Fruit fly (Drosophila melanogaster) whole organism, embryonic: ENCODE data around the gene TwdlC.

ENCODE experiments used
- Atf-2 ChIP-seq: fragments of 200-800 bp; sonication (Bioruptor generic); optimal IDR thresholded peaks from 2 replicates; lab custom pipeline; 2016; ENCODE audit warnings: missing biosample characterization, missing genetic modification characterization
- B-H1 ChIP-seq: fragments of 200-800 bp; sonication (Bioruptor generic); IDR thresholded peaks from 3 replicates; pipeline ENCODE4 v1.3.6; 2022; ENCODE audit warnings: missing biosample characterization, missing genetic modification characterization
- Blimp-1 ChIP-seq: fragments of 200-800 bp; sonication (Bioruptor generic); optimal IDR thresholded peaks from 3 replicates; lab custom pipeline; 2018; ENCODE audit warnings: missing biosample characterization, missing genetic modification characterization, mild to moderate bottlenecking, moderate library complexity, missing genetic modification reagents
- CG1024 ChIP-seq: fragments of 200-800 bp; sonication (Bioruptor generic); IDR thresholded peaks from 2 replicates; pipeline ENCODE4 v1.3.6; 2022; ENCODE audit warnings: missing biosample characterization, missing genetic modification characterization
- CG10267 ChIP-seq: fragments of 200-800 bp; sonication (Bioruptor generic); optimal IDR thresholded peaks from 2 replicates; lab custom pipeline; 2018; ENCODE audit warnings: missing biosample characterization, mild to moderate bottlenecking, missing genetic modification characterization, moderate library complexity
- CG10274 ChIP-seq: fragments of 200-800 bp; sonication (Bioruptor generic); optimal IDR thresholded peaks from 3 replicates; lab custom pipeline; 2017; ENCODE audit warnings: missing biosample characterization, mild to moderate bottlenecking, missing genetic modification characterization
- CG11696 ChIP-seq: fragments of 200-800 bp; sonication (Bioruptor generic); IDR thresholded peaks from 2 replicates; pipeline ENCODE4 v1.3.6; 2022; ENCODE audit warnings: missing biosample characterization, missing genetic modification characterization
- CG12219 ChIP-seq: fragments of 200-800 bp; sonication (Bioruptor generic); optimal IDR thresholded peaks from 3 replicates; lab custom pipeline; 2018; ENCODE audit warnings: missing biosample characterization, mild to moderate bottlenecking, missing genetic modification characterization
- CG1233 ChIP-seq: fragments of 200-800 bp; sonication (Bioruptor generic); optimal IDR thresholded peaks from 4 replicates; lab custom pipeline; 2018; ENCODE audit warnings: missing biosample characterization, mild to moderate bottlenecking, missing genetic modification characterization
- CG12391 ChIP-seq: fragments of 200-800 bp; sonication (Bioruptor generic); optimal IDR thresholded peaks from 3 replicates; lab custom pipeline; 2018; ENCODE audit warnings: missing biosample characterization, mild to moderate bottlenecking, missing genetic modification characterization, moderate library complexity
- CG12659 ChIP-seq: fragments of 200-800 bp; sonication (Bioruptor generic); optimal IDR thresholded peaks from 3 replicates; lab custom pipeline; 2017; ENCODE audit warnings: mild to moderate bottlenecking, missing biosample characterization, missing genetic modification reagents, missing genetic modification characterization
- CG14860 ChIP-seq: fragments of 200-800 bp; sonication (Bioruptor generic); IDR thresholded peaks from 3 replicates; pipeline ENCODE4 v1.3.6; 2022; ENCODE audit warnings: missing biosample characterization, missing genetic modification characterization; ENCODE audit not compliant: partially characterized antibody
- CG15011 ChIP-seq: fragments of 200-800 bp; sonication (Bioruptor generic); optimal IDR thresholded peaks from 3 replicates; lab custom pipeline; 2018; ENCODE audit warnings: missing biosample characterization, mild to moderate bottlenecking, missing genetic modification characterization
- CG17912 ChIP-seq: fragments of 200-800 bp; sonication (Bioruptor generic); optimal IDR thresholded peaks from 2 replicates; lab custom pipeline; 2018; ENCODE audit warnings: missing biosample characterization, mild to moderate bottlenecking, missing genetic modification characterization
- CG2129 ChIP-seq: fragments of 200-800 bp; sonication (Bioruptor generic); IDR thresholded peaks from 2 replicates; pipeline ENCODE4 v1.3.6; 2022; ENCODE audit warnings: missing biosample characterization, missing genetic modification characterization; ENCODE audit not compliant: partially characterized antibody
- CG31224 ChIP-seq: fragments of 200-800 bp; sonication (Bioruptor generic); IDR thresholded peaks from 2 replicates; pipeline ENCODE4 v1.3.6; 2022; ENCODE audit warnings: missing biosample characterization, missing genetic modification characterization
- CG32772 ChIP-seq: fragments of 200-800 bp; sonication (Bioruptor generic); IDR thresholded peaks from 2 replicates; pipeline ENCODE4 v1.3.6; 2022; ENCODE audit warnings: missing biosample characterization, missing genetic modification characterization
- CG6813 ChIP-seq: fragments of 200-800 bp; sonication (Bioruptor generic); optimal IDR thresholded peaks from 2 replicates; lab custom pipeline; 2017; ENCODE audit warnings: missing biosample characterization, missing genetic modification characterization, mild to moderate bottlenecking, moderate library complexity, missing genetic modification reagents
- CG7556 ChIP-seq: fragments of 200-800 bp; sonication (Bioruptor generic); optimal IDR thresholded peaks from 2 replicates; lab custom pipeline; 2017; ENCODE audit warnings: missing biosample characterization, mild to moderate bottlenecking, missing genetic modification characterization
- CG7928 ChIP-seq: fragments of 200-800 bp; sonication (Bioruptor generic); optimal IDR thresholded peaks from 2 replicates; lab custom pipeline; 2017; ENCODE audit warnings: missing biosample characterization, mild to moderate bottlenecking, missing genetic modification characterization
- CG8924 ChIP-seq: fragments of 200-800 bp; optimal IDR thresholded peaks from 3 replicates; lab custom pipeline; 2019; ENCODE audit warnings: missing biosample characterization, mild to moderate bottlenecking, missing genetic modification characterization, moderate library complexity
- CrebB ChIP-seq: fragments of 200-800 bp; sonication (Bioruptor generic); optimal IDR thresholded peaks from 3 replicates; lab custom pipeline; 2018; ENCODE audit warnings: missing biosample characterization, mild to moderate bottlenecking, missing genetic modification characterization
- E2f2 ChIP-seq: fragments of 200-800 bp; sonication (Bioruptor generic); IDR thresholded peaks from 2 replicates; pipeline ENCODE4 v1.3.6; 2022; ENCODE audit warnings: missing biosample characterization, missing genetic modification characterization
- Kr ChIP-seq: fragments of 200-800 bp; sonication (Bioruptor generic); optimal IDR thresholded peaks from 2 replicates; lab custom pipeline; 2017; ENCODE audit warnings: missing biosample characterization, mild to moderate bottlenecking, missing genetic modification characterization
- Max ChIP-seq: fragments of 200-800 bp; sonication (Bioruptor generic); optimal IDR thresholded peaks from 2 replicates; lab custom pipeline; 2016; ENCODE audit warnings: missing biosample characterization, mild to moderate bottlenecking, missing genetic modification characterization
- NC2α ChIP-seq: fragments of 200-800 bp; sonication (Bioruptor generic); optimal IDR thresholded peaks from 2 replicates; lab custom pipeline; 2016; ENCODE audit warnings: missing biosample characterization, missing genetic modification characterization
- PHDP ChIP-seq: fragments of 200-800 bp; sonication (Bioruptor generic); optimal IDR thresholded peaks from 3 replicates; lab custom pipeline; 2018; ENCODE audit warnings: missing biosample characterization, mild to moderate bottlenecking, missing genetic modification characterization, moderate library complexity
- Scr ChIP-seq: fragments of 200-800 bp; sonication (Bioruptor generic); IDR thresholded peaks from 2 replicates; pipeline ENCODE4 v1.3.6; 2022; ENCODE audit warnings: missing biosample characterization, missing genetic modification characterization; ENCODE audit not compliant: partially characterized antibody
- Sox102F ChIP-seq: fragments of 200-800 bp; sonication (Bioruptor generic); optimal IDR thresholded peaks from 2 replicates; lab custom pipeline; 2018; ENCODE audit warnings: missing biosample characterization, mild to moderate bottlenecking, missing genetic modification characterization, moderate library complexity
- Sry-β ChIP-seq: fragments of 200-800 bp; sonication (Bioruptor generic); optimal IDR thresholded peaks from 2 replicates; lab custom pipeline; 2018; ENCODE audit warnings: missing biosample characterization, mild to moderate bottlenecking, missing genetic modification characterization, moderate library complexity
- Stat92E ChIP-seq, 3 experiments: fragments of >200 bp in 2 of 3; fragments of 200-800 bp in 1 of 3; sonication (Bioruptor generic) in 1 of 3; optimal IDR thresholded peaks; 2 replicates each; lab custom pipeline; 2017 to 2019; ENCODE audit warnings: missing biosample characterization in 3 of 3, missing genetic modification characterization in 3 of 3, mild to moderate bottlenecking in 1 of 3, moderate library complexity in 1 of 3
- crol ChIP-seq: fragments of 200-800 bp; sonication (Bioruptor generic); IDR thresholded peaks from 2 replicates; pipeline ENCODE4 v1.3.6; 2022; ENCODE audit warnings: missing biosample characterization, missing genetic modification characterization
- exex ChIP-seq: fragments of 200-800 bp; sonication (Bioruptor generic); optimal IDR thresholded peaks from 4 replicates; lab custom pipeline; 2018; ENCODE audit warnings: missing biosample characterization, mild to moderate bottlenecking, missing genetic modification characterization, moderate library complexity
- gcm ChIP-seq: fragments of 200-800 bp; sonication (Bioruptor generic); optimal IDR thresholded peaks from 2 replicates; lab custom pipeline; 2019; ENCODE audit warnings: missing biosample characterization, mild to moderate bottlenecking, missing genetic modification characterization, moderate library complexity
- gem ChIP-seq: fragments of 200-800 bp; sonication (Bioruptor generic); optimal IDR thresholded peaks from 2 replicates; lab custom pipeline; 2019; ENCODE audit warnings: missing biosample characterization, mild to moderate bottlenecking, missing genetic modification characterization, moderate library complexity
- inv ChIP-seq: fragments of 200-800 bp; sonication (Bioruptor generic); IDR thresholded peaks from 2 replicates; pipeline ENCODE4 v1.3.6; 2022; ENCODE audit warnings: missing biosample characterization, missing genetic modification characterization; ENCODE audit not compliant: partially characterized antibody
- kni ChIP-seq: fragments of 200-800 bp; sonication (Bioruptor generic); optimal IDR thresholded peaks from 3 replicates; lab custom pipeline; 2017; ENCODE audit warnings: mild to moderate bottlenecking, missing biosample characterization, missing genetic modification reagents, missing genetic modification characterization
- mirr ChIP-seq: fragments of 200-800 bp; sonication (Bioruptor generic); optimal IDR thresholded peaks from 3 replicates; lab custom pipeline; 2018; ENCODE audit warnings: missing biosample characterization, mild to moderate bottlenecking, missing genetic modification characterization
- mld ChIP-seq: fragments of 200-800 bp; sonication (Bioruptor generic); IDR thresholded peaks from 3 replicates; pipeline ENCODE4 v1.3.6; 2022; ENCODE audit warnings: missing biosample characterization, missing genetic modification characterization; ENCODE audit not compliant: partially characterized antibody
- peb ChIP-seq: fragments of 200-800 bp; sonication (Bioruptor generic); IDR thresholded peaks from 2 replicates; pipeline ENCODE4 v1.3.6; 2022; ENCODE audit warnings: missing biosample characterization, missing genetic modification characterization
- pfk ChIP-seq: fragments of 200-800 bp; sonication (Bioruptor generic); optimal IDR thresholded peaks from 2 replicates; lab custom pipeline; 2018; ENCODE audit warnings: missing biosample characterization, mild to moderate bottlenecking, missing genetic modification characterization, moderate library complexity
- pho ChIP-seq: fragments of 200-800 bp; sonication (Bioruptor generic); optimal IDR thresholded peaks from 2 replicates; lab custom pipeline; 2016; ENCODE audit warnings: missing biosample characterization, missing genetic modification characterization
- pros ChIP-seq: fragments of 200-800 bp; sonication (Bioruptor generic); optimal IDR thresholded peaks from 3 replicates; lab custom pipeline; 2019; ENCODE audit warnings: missing biosample characterization, mild to moderate bottlenecking, missing genetic modification characterization, moderate library complexity
- scrt ChIP-seq: fragments of 200-800 bp; sonication (Bioruptor generic); optimal IDR thresholded peaks from 2 replicates; lab custom pipeline; 2018; ENCODE audit warnings: missing biosample characterization, mild to moderate bottlenecking, missing genetic modification characterization, moderate library complexity
- sens-2 ChIP-seq: fragments of 200-800 bp; sonication (Bioruptor generic); IDR thresholded peaks from 2 replicates; pipeline ENCODE4 v1.3.6; 2022; ENCODE audit warnings: missing biosample characterization, missing genetic modification characterization
- seq ChIP-seq: fragments of 200-800 bp; sonication (Bioruptor generic); IDR thresholded peaks from 2 replicates; pipeline ENCODE4 v1.3.6; 2022; ENCODE audit warnings: missing biosample characterization, missing genetic modification characterization
- sug ChIP-seq: fragments of 200-800 bp; optimal IDR thresholded peaks from 2 replicates; lab custom pipeline; 2019; ENCODE audit warnings: missing biosample characterization, mild to moderate bottlenecking, missing genetic modification characterization, moderate library complexity
- tap ChIP-seq: fragments of 200-800 bp; optimal IDR thresholded peaks from 3 replicates; lab custom pipeline; 2019; ENCODE audit warnings: missing biosample characterization, mild to moderate bottlenecking, missing genetic modification characterization, moderate library complexity
- vvl ChIP-seq: fragments of 200-800 bp; sonication (Bioruptor generic); IDR thresholded peaks from 2 replicates; pipeline ENCODE4 v1.3.6; 2022; ENCODE audit warnings: missing biosample characterization, missing genetic modification characterization

TwdlC gene

dm6 chr3R:26947296-26947880 is 47.2 kb upstream of the TwdlC start, which contains the start of gene Spag1 (continued):
- TF ChIP-seq CG7556 = peak; percentile 24
- TF ChIP-seq CG6813 (GFP tag; lab: Kevin White, UChicago) = peak; percentile 6
- TF ChIP-seq Scr (GFP tag; lab: Robert Waterston, UW) = peak; percentile 77
- TF ChIP-seq CG12659 (GFP tag; lab: Kevin White, UChicago) = no peak
- TF ChIP-seq NC2α (GFP tag; lab: Kevin White, UChicago) = no peak
- TF ChIP-seq Sry-β = no peak
- TF ChIP-seq inv (GFP tag; lab: Robert Waterston, UW) = peak; percentile 35; the same call in 1 of the 2 replicates
- TF ChIP-seq CG10274 (GFP tag; lab: Kevin White, UChicago) = no peak
- TF ChIP-seq CG7928 (GFP tag; lab: Kevin White, UChicago) = no peak
- peak; percentile 16; the same call in 1 of the 2 replicates for TF ChIP-seq vvl (GFP tag; lab: Robert Waterston, UW)
- peak; percentile 28 for TF ChIP-seq CG10267 (tag; lab: Kevin White, UChicago)
- TF ChIP-seq B-H1 = no peak
- TF ChIP-seq CG17912 = no peak
- TF ChIP-seq CG31224 = no peak
- peak; percentile 85 for TF ChIP-seq mld (GFP tag; lab: Robert Waterston, UW)
- peak; percentile 11 for TF ChIP-seq mirr
- TF ChIP-seq CG12391 (tag; lab: Kevin White, UChicago) = peak; percentile 57
- TF ChIP-seq CG11696 (GFP tag; lab: Robert Waterston, UW) = no peak
- no peak for TF ChIP-seq CG8924 (tag; lab: Kevin White, UChicago)
- no peak for TF ChIP-seq CG32772 (GFP tag; lab: Robert Waterston, UW)
- TF ChIP-seq CG15011 (GFP tag; lab: Kevin White, UChicago) = no peak
- no peak for TF ChIP-seq seq (GFP tag; lab: Robert Waterston, UW)
- no peak for TF ChIP-seq CG1233 (GFP tag; lab: Kevin White, UChicago)
- peak; percentile 40 for TF ChIP-seq tap (tag; lab: Kevin White, UChicago)
- TF ChIP-seq Max = no peak
- TF ChIP-seq Blimp-1 (GFP tag; lab: Kevin White, UChicago) = peak; percentile 4
- no peak for TF ChIP-seq kni
- no peak for TF ChIP-seq CG12219 (GFP tag; lab: Kevin White, UChicago)
- TF ChIP-seq sug (tag; lab: Kevin White, UChicago) = peak; percentile 18
- TF ChIP-seq CG14860 (GFP tag; lab: Robert Waterston, UW) = peak; percentile 77
- peak; percentile 13 for TF ChIP-seq scrt (GFP tag; lab: Kevin White, UChicago)
- TF ChIP-seq Stat92E (GFP tag; optimal IDR thresholded peaks at IDR 0.05; lab: Kevin White, UChicago) = peak in 1 of 3 experiments; percentile 83
- no peak for TF ChIP-seq sens-2 (GFP tag; lab: Robert Waterston, UW)
- TF ChIP-seq CG1024 (GFP tag; lab: Robert Waterston, UW) = no peak
- TF ChIP-seq PHDP (tag; lab: Kevin White, UChicago) = peak; percentile 30
- peak; percentile 71 for TF ChIP-seq pros (GFP tag; lab: Kevin White, UChicago)
- TF ChIP-seq Sox102F = no peak
- peak; percentile 31; the same call in 1 of the 2 replicates for TF ChIP-seq E2f2 (GFP tag; lab: Robert Waterston, UW)
- no peak for TF ChIP-seq pho (GFP tag; lab: Kevin White, UChicago)
- TF ChIP-seq crol (GFP tag; lab: Robert Waterston, UW) = peak; percentile 61; the same call in 1 of the 2 replicates
- TF ChIP-seq CrebB (tag; lab: Kevin White, UChicago) = no peak
- no peak for TF ChIP-seq pfk (GFP tag; lab: Kevin White, UChicago)
- peak; percentile 61 for TF ChIP-seq gcm
- no peak for TF ChIP-seq gem (tag; lab: Kevin White, UChicago)
- TF ChIP-seq Kr = no peak
- TF ChIP-seq CG2129 (GFP tag; lab: Robert Waterston, UW) = no peak
- TF ChIP-seq Atf-2 (GFP tag; lab: Kevin White, UChicago) = no peak
- TF ChIP-seq peb (GFP tag; lab: Robert Waterston, UW) = no peak
- peak; percentile 61 for TF ChIP-seq exex
